Fruit fly (Drosophila melanogaster): ENCODE measurements around the gene CG9777.

The CG9777 gene

dm6 chrX:16670691-16671481 is 38.9 kb upstream of the CG9777 start (continued):
- TF ChIP-seq CG6654 (GFP tag; optimal IDR thresholded peaks at IDR 0.05), result no peak
- no peak for TF ChIP-seq kay (GFP tag; optimal IDR thresholded peaks at IDR 0.05)
- TF ChIP-seq CG30403 (GFP tag; optimal IDR thresholded peaks at IDR 0.05), result peak; percentile 31
- TF ChIP-seq CG12219 (GFP tag; optimal IDR thresholded peaks at IDR 0.05), result peak; percentile 22
- no peak for TF ChIP-seq Camta (GFP tag; optimal IDR thresholded peaks at IDR 0.05)
- peak in 1 of 2 experiments; percentile 20 for TF ChIP-seq bsh (GFP tag; optimal IDR thresholded peaks at IDR 0.05)
- TF ChIP-seq Hr51 (GFP tag; optimal IDR thresholded peaks at IDR 0.05), result peak in 1 of 2 experiments; percentile 49
- TF ChIP-seq onecut (GFP tag; IDR thresholded peaks at IDR 0.05), result no peak
- TF ChIP-seq hbn (GFP tag; IDR thresholded peaks at IDR 0.05; ENCODE audit: partially characterized antibody), result no peak
- no peak for TF ChIP-seq ci (GFP tag; IDR thresholded peaks at IDR 0.05)
- TF ChIP-seq exex (tag; optimal IDR thresholded peaks at IDR 0.05), result no peak
- TF ChIP-seq chinmo (GFP tag; IDR thresholded peaks at IDR 0.05; ENCODE audit: partially characterized antibody), result 0 out of 4 replicates have a peak, but pooled peaks have one; percentile 45
- TF ChIP-seq PHDP (tag; optimal IDR thresholded peaks at IDR 0.05), result peak; percentile 41
- TF ChIP-seq Bgb (GFP tag; IDR thresholded peaks at IDR 0.05; ENCODE audit: partially characterized antibody), result no peak
- no peak for TF ChIP-seq Lhr (GFP tag; optimal IDR thresholded peaks at IDR 0.05)
- peak; percentile 21 for TF ChIP-seq CG17385 (GFP tag; optimal IDR thresholded peaks at IDR 0.05)
- TF ChIP-seq crol (GFP tag; IDR thresholded peaks at IDR 0.05), result no peak
- TF ChIP-seq bbx (GFP tag; IDR thresholded peaks at IDR 0.05; ENCODE audit: partially characterized antibody), result 0 out of 2 replicates have a peak, but pooled peaks have one; percentile 40
- TF ChIP-seq CG30431 (GFP tag; optimal IDR thresholded peaks at IDR 0.05), result no peak
- no peak for TF ChIP-seq CG17359 (tag; optimal IDR thresholded peaks at IDR 0.05)
- no peak for TF ChIP-seq fd96Cb (tag; optimal IDR thresholded peaks at IDR 0.05)
- TF ChIP-seq Xrp1 (GFP tag; IDR thresholded peaks at IDR 0.05), result peak; percentile 24; the same call in 1 of the 2 replicates
- no peak for TF ChIP-seq Dip2 (GFP tag; IDR thresholded peaks at IDR 0.05)
- TF ChIP-seq CG3281 (GFP tag; optimal IDR thresholded peaks at IDR 0.05), result peak; percentile 45
- peak; percentile 4 for TF ChIP-seq CG18262 (tag; optimal IDR thresholded peaks at IDR 0.05)
- TF ChIP-seq sug (tag; optimal IDR thresholded peaks at IDR 0.05), result peak; percentile 38
- no peak for TF ChIP-seq ro (GFP tag; IDR thresholded peaks at IDR 0.05)
- TF ChIP-seq CG15696 (tag; optimal IDR thresholded peaks at IDR 0.05), result no peak
- peak; percentile 8 for TF ChIP-seq CHES-1-like (GFP tag; optimal IDR thresholded peaks at IDR 0.05)
- TF ChIP-seq ranshi (GFP tag; IDR thresholded peaks at IDR 0.05), result peak; percentile 32; the same call in 1 of the 2 replicates
- TF ChIP-seq Fer2 (tag; optimal IDR thresholded peaks at IDR 0.05), result no peak
- peak; percentile 8 for TF ChIP-seq Dip3 (GFP tag; optimal IDR thresholded peaks at IDR 0.05)
- TF ChIP-seq bigmax (GFP tag; optimal IDR thresholded peaks at IDR 0.05), result no peak
- no peak for TF ChIP-seq lbe (GFP tag; optimal IDR thresholded peaks at IDR 0.05)
- peak; percentile 21 for TF ChIP-seq Hmr (GFP tag; optimal IDR thresholded peaks at IDR 0.05)
- TF ChIP-seq CG15269 (tag; optimal IDR thresholded peaks at IDR 0.05), result peak; percentile 55
- TF ChIP-seq NFAT (GFP tag; IDR thresholded peaks at IDR 0.05), result no peak
- TF ChIP-seq Chrac-16 (GFP tag; optimal IDR thresholded peaks at IDR 0.05), result no peak
- peak in 1 of 2 experiments; percentile 10 for TF ChIP-seq Eip74EF (GFP tag; optimal IDR thresholded peaks at IDR 0.05)
- no peak for TF ChIP-seq CG10267 (tag; optimal IDR thresholded peaks at IDR 0.05)
- no peak for TF ChIP-seq Atf3 (GFP tag; optimal IDR thresholded peaks at IDR 0.05)
- TF ChIP-seq luna (GFP tag; optimal IDR thresholded peaks at IDR 0.05), result no peak
- TF ChIP-seq jigr1 (GFP tag; IDR thresholded peaks at IDR 0.05), result no peak
- peak; percentile 60 for TF ChIP-seq sens (GFP tag)
- no peak for TF ChIP-seq Kr (GFP tag; optimal IDR thresholded peaks at IDR 0.05)
- no peak for TF ChIP-seq CG10959 (GFP tag; IDR thresholded peaks at IDR 0.05)
- no peak for TF ChIP-seq CG17328 (GFP tag; IDR thresholded peaks at IDR 0.05)
- TF ChIP-seq dmrt99B (tag; optimal IDR thresholded peaks at IDR 0.05), result peak; percentile 30
